Fruit fly (Drosophila melanogaster) whole organism, embryonic: ENCODE measurements around the gene CG10445.
A peak's percentile ranks its signal among the peaks of the same experiment; 100 is the strongest.

Source experiments
- CG12744 ChIP-seq: fragments of 200-800 bp; sonication (Bioruptor generic); optimal IDR thresholded peaks from 2 replicates; lab custom pipeline; 2016; ENCODE audit warnings: missing biosample characterization, missing genetic modification characterization
- CG1647 ChIP-seq: fragments of 200-800 bp; sonication (Bioruptor generic); optimal IDR thresholded peaks from 3 replicates; lab custom pipeline; 2016; ENCODE audit warnings: missing biosample characterization, missing genetic modification characterization
- CG16779 ChIP-seq: fragments of 200-800 bp; sonication (Bioruptor generic); IDR thresholded peaks from 2 replicates; pipeline ENCODE4 v1.3.6; 2022; ENCODE audit warnings: missing biosample characterization, missing genetic modification characterization
- CG16815 ChIP-seq: fragments of 200-800 bp; sonication (Bioruptor generic); optimal IDR thresholded peaks from 3 replicates; lab custom pipeline; 2017; ENCODE audit warnings: missing biosample characterization, mild to moderate bottlenecking, missing genetic modification characterization
- CG18599 ChIP-seq: fragments of 200-800 bp; sonication (Bioruptor generic); optimal IDR thresholded peaks from 3 replicates; lab custom pipeline; 2017; ENCODE audit warnings: missing biosample characterization, missing genetic modification characterization, mild to moderate bottlenecking, moderate library complexity, missing genetic modification reagents
- CG18764 ChIP-seq: fragments of 200-800 bp; sonication (Bioruptor generic); optimal IDR thresholded peaks from 3 replicates; lab custom pipeline; 2016; ENCODE audit warnings: missing biosample characterization, missing genetic modification characterization
- CG32772 ChIP-seq: fragments of 200-800 bp; sonication (Bioruptor generic); IDR thresholded peaks from 2 replicates; pipeline ENCODE4 v1.3.6; 2022; ENCODE audit warnings: missing biosample characterization, missing genetic modification characterization
- CG3281 ChIP-seq: fragments of 200-800 bp; sonication (Bioruptor generic); optimal IDR thresholded peaks from 3 replicates; lab custom pipeline; 2017; ENCODE audit warnings: missing biosample characterization, mild to moderate bottlenecking, missing genetic modification characterization
- CG3726 ChIP-seq: fragments of 200-800 bp; sonication (Bioruptor generic); IDR thresholded peaks from 3 replicates; pipeline ENCODE4, ENCODE4 v1.3.6; 2022; ENCODE audit warnings: missing biosample characterization, missing genetic modification characterization
- CG3995 ChIP-seq: fragments of 200-800 bp; sonication (Bioruptor generic); optimal IDR thresholded peaks from 3 replicates; lab custom pipeline; 2016; ENCODE audit warnings: missing biosample characterization, missing genetic modification characterization
- CG6813 ChIP-seq: fragments of 200-800 bp; sonication (Bioruptor generic); optimal IDR thresholded peaks from 2 replicates; lab custom pipeline; 2017; ENCODE audit warnings: missing biosample characterization, missing genetic modification characterization, mild to moderate bottlenecking, moderate library complexity, missing genetic modification reagents
- CG7786 ChIP-seq: fragments of 200-800 bp; sonication (Bioruptor generic); optimal IDR thresholded peaks from 2 replicates; lab custom pipeline; 2016; ENCODE audit warnings: missing biosample characterization, missing genetic modification characterization
- Chrac-16 ChIP-seq: fragments of 200-800 bp; sonication (Bioruptor generic); optimal IDR thresholded peaks from 3 replicates; lab custom pipeline; 2016; ENCODE audit warnings: missing biosample characterization, missing genetic modification characterization
- Dip3 ChIP-seq: fragments of 200-800 bp; sonication (Bioruptor generic); optimal IDR thresholded peaks from 3 replicates; lab custom pipeline; 2016; ENCODE audit warnings: missing biosample characterization, missing genetic modification characterization
- Drgx ChIP-seq: fragments of 200-800 bp; sonication (Bioruptor generic); IDR thresholded peaks from 2 replicates; pipeline ENCODE4 v1.3.6; 2022; ENCODE audit warnings: missing biosample characterization, missing genetic modification characterization
- Elba2 ChIP-seq: fragments of 200-800 bp; sonication (Bioruptor generic); optimal IDR thresholded peaks from 3 replicates; lab custom pipeline; 2016; ENCODE audit warnings: missing biosample characterization, missing genetic modification characterization
- HHEX ChIP-seq: fragments of 200-800 bp; sonication (Bioruptor generic); optimal IDR thresholded peaks from 3 replicates; lab custom pipeline; 2017; ENCODE audit warnings: missing biosample characterization, mild to moderate bottlenecking, missing genetic modification characterization, missing genetic modification reagents
- Hand ChIP-seq: fragments of 200-800 bp; sonication (Bioruptor generic); optimal IDR thresholded peaks from 2 replicates; lab custom pipeline; 2017; ENCODE audit warnings: mild to moderate bottlenecking, missing biosample characterization, missing genetic modification reagents, missing genetic modification characterization
- Hmr ChIP-seq: fragments of 200-800 bp; sonication (Bioruptor generic); optimal IDR thresholded peaks from 3 replicates; lab custom pipeline; 2017; ENCODE audit warnings: mild to moderate bottlenecking, missing biosample characterization, missing genetic modification reagents, missing genetic modification characterization
- MBD-R2 ChIP-seq: fragments of 200-800 bp; sonication (Bioruptor generic); IDR thresholded peaks from 2 replicates; pipeline ENCODE4 v1.3.6; 2022; ENCODE audit warnings: missing biosample characterization, missing genetic modification characterization
- Meics ChIP-seq: fragments of 200-800 bp; sonication (Bioruptor generic); optimal IDR thresholded peaks from 2 replicates; lab custom pipeline; 2017; ENCODE audit warnings: missing biosample characterization, mild to moderate bottlenecking, missing genetic modification characterization
- Mrtf ChIP-seq: fragments of 200-800 bp; sonication (Bioruptor generic); IDR thresholded peaks from 3 replicates; pipeline ENCODE4 v1.3.6; 2022; ENCODE audit warnings: missing biosample characterization, missing genetic modification characterization
- Myb ChIP-seq: fragments of 200-800 bp; sonication (Bioruptor generic); optimal IDR thresholded peaks from 2 replicates; lab custom pipeline; 2016; ENCODE audit warnings: missing biosample characterization, missing genetic modification characterization
- Ravus ChIP-seq: fragments of 200-800 bp; sonication (Bioruptor generic); IDR thresholded peaks from 2 replicates; pipeline ENCODE4 v1.3.6; 2022; ENCODE audit warnings: missing biosample characterization, missing genetic modification characterization
- Scr ChIP-seq: fragments of 200-800 bp; sonication (Bioruptor generic); IDR thresholded peaks from 2 replicates; pipeline ENCODE4 v1.3.6; 2022; ENCODE audit warnings: missing biosample characterization, missing genetic modification characterization; ENCODE audit not compliant: partially characterized antibody
- Side ChIP-seq: fragments of 200-800 bp; sonication (Bioruptor generic); optimal IDR thresholded peaks from 2 replicates; lab custom pipeline; 2016; ENCODE audit warnings: missing biosample characterization, missing genetic modification characterization
- Taf1 ChIP-seq: fragments of 200-800 bp; sonication (Bioruptor generic); IDR thresholded peaks from 2 replicates; pipeline ENCODE4 v1.3.6; 2022; ENCODE audit warnings: missing biosample characterization, missing genetic modification characterization
- ara ChIP-seq: fragments of 200-800 bp; sonication (Bioruptor generic); IDR thresholded peaks from 2 replicates; pipeline ENCODE4 v1.3.6; 2022; ENCODE audit warnings: missing biosample characterization, missing genetic modification characterization
- ase ChIP-seq: fragments of 200-800 bp; sonication (Bioruptor generic); IDR thresholded peaks from 3 replicates; pipeline ENCODE4 v1.3.6; 2022; ENCODE audit warnings: missing biosample characterization, missing genetic modification characterization
- az2 ChIP-seq: fragments of 200-800 bp; sonication (Bioruptor generic); optimal IDR thresholded peaks from 3 replicates; lab custom pipeline; 2016; ENCODE audit warnings: missing biosample characterization, missing genetic modification characterization
- bowl ChIP-seq: fragments of 200-800 bp; sonication (Bioruptor generic); IDR thresholded peaks from 2 replicates; pipeline ENCODE4 v1.3.6; 2022; ENCODE audit warnings: missing biosample characterization, missing genetic modification characterization
- chn ChIP-seq: fragments of 200-800 bp; sonication (Bioruptor generic); optimal IDR thresholded peaks from 2 replicates; lab custom pipeline; 2016; ENCODE audit warnings: missing biosample characterization, missing genetic modification characterization
- dmrt11E ChIP-seq: fragments of 200-800 bp; sonication (Bioruptor generic); optimal IDR thresholded peaks from 3 replicates; lab custom pipeline; 2018; ENCODE audit warnings: missing biosample characterization, mild to moderate bottlenecking, missing genetic modification characterization, moderate library complexity
- ems ChIP-seq: fragments of 200-800 bp; sonication (Bioruptor generic); optimal IDR thresholded peaks from 3 replicates; lab custom pipeline; 2016; ENCODE audit warnings: missing biosample characterization, missing genetic modification characterization
- eyg ChIP-seq: fragments of 200-800 bp; sonication (Bioruptor generic); optimal IDR thresholded peaks from 3 replicates; lab custom pipeline; 2016; ENCODE audit warnings: missing biosample characterization, missing genetic modification characterization
- hkb ChIP-seq, 2 experiments: fragments of 200-800 bp in 1 of 2; fragments of >200 bp in 1 of 2; sonication (Bioruptor generic) in 1 of 2; IDR thresholded peaks in 1 of 2; optimal IDR thresholded peaks in 1 of 2; 2 replicates each; pipeline versions ENCODE4 v1.3.6 to Lab custom; 2017 to 2022; ENCODE audit warnings: missing biosample characterization in 1 of 2, missing genetic modification characterization in 1 of 2
- ind ChIP-seq: fragments of 200-800 bp; sonication (Bioruptor generic); optimal IDR thresholded peaks from 3 replicates; lab custom pipeline; 2016; ENCODE audit warnings: missing biosample characterization, missing genetic modification characterization
- jumu ChIP-seq: fragments of 200-800 bp; sonication (Bioruptor generic); optimal IDR thresholded peaks from 3 replicates; lab custom pipeline; 2016; ENCODE audit warnings: missing biosample characterization, missing genetic modification characterization
- lab ChIP-seq: fragments of 200-800 bp; sonication (Bioruptor generic); optimal IDR thresholded peaks from 3 replicates; lab custom pipeline; 2017; ENCODE audit warnings: missing biosample characterization, missing genetic modification characterization, mild to moderate bottlenecking, moderate library complexity, missing genetic modification reagents
- lilli ChIP-seq: fragments of 200-800 bp; sonication (Bioruptor generic); optimal IDR thresholded peaks from 3 replicates; lab custom pipeline; 2016; ENCODE audit warnings: missing biosample characterization, missing genetic modification characterization
- nmo ChIP-seq: fragments of 200-800 bp; sonication (Bioruptor generic); optimal IDR thresholded peaks from 2 replicates; lab custom pipeline; 2018; ENCODE audit warnings: missing biosample characterization, mild to moderate bottlenecking, missing genetic modification characterization, moderate library complexity
- otp ChIP-seq: fragments of 200-800 bp; sonication (Bioruptor generic); IDR thresholded peaks from 3 replicates; pipeline ENCODE4, ENCODE4 v1.3.6; 2022; ENCODE audit warnings: missing biosample characterization, missing genetic modification characterization
- pho ChIP-seq: fragments of 200-800 bp; sonication (Bioruptor generic); optimal IDR thresholded peaks from 2 replicates; lab custom pipeline; 2016; ENCODE audit warnings: missing biosample characterization, missing genetic modification characterization
- prd ChIP-seq, 3 experiments: fragments of >200 bp in 2 of 3; fragments of 200-800 bp in 1 of 3; sonication (Bioruptor generic) in 1 of 3; optimal IDR thresholded peaks in 2 of 3; IDR thresholded peaks in 1 of 3; 2 replicates in 2 of 3; 3 replicates in 1 of 3; pipeline versions ENCODE4 v1.3.6 to Lab custom; 2017 to 2022; ENCODE audit warnings: missing biosample characterization in 1 of 3, missing genetic modification characterization in 1 of 3
- ranshi ChIP-seq: fragments of 200-800 bp; sonication (Bioruptor generic); IDR thresholded peaks from 2 replicates; pipeline ENCODE4 v1.3.6; 2022; ENCODE audit warnings: missing biosample characterization, missing genetic modification characterization
- sens-2 ChIP-seq: fragments of 200-800 bp; sonication (Bioruptor generic); IDR thresholded peaks from 2 replicates; pipeline ENCODE4 v1.3.6; 2022; ENCODE audit warnings: missing biosample characterization, missing genetic modification characterization
- slbo ChIP-seq: fragments of 200-800 bp; sonication (Bioruptor generic); IDR thresholded peaks from 2 replicates; pipeline ENCODE4 v1.3.6; 2022; ENCODE audit warnings: missing biosample characterization, missing genetic modification characterization
- slou ChIP-seq: fragments of 200-800 bp; sonication (Bioruptor generic); optimal IDR thresholded peaks from 3 replicates; lab custom pipeline; 2016; ENCODE audit warnings: missing biosample characterization, missing genetic modification characterization
- sob ChIP-seq: fragments of 200-800 bp; sonication (Bioruptor generic); IDR thresholded peaks from 2 replicates; pipeline ENCODE4 v1.3.6; 2022; ENCODE audit warnings: missing biosample characterization, missing genetic modification characterization
- wor ChIP-seq: fragments of 200-800 bp; sonication (Bioruptor generic); IDR thresholded peaks from 2 replicates; pipeline ENCODE4 v1.3.6; 2022; ENCODE audit warnings: missing biosample characterization, missing genetic modification characterization
- zfh1 ChIP-seq: fragments of 200-800 bp; sonication (Bioruptor generic); IDR thresholded peaks from 3 replicates; pipeline ENCODE4 v1.3.6; 2022; ENCODE audit warnings: missing biosample characterization, missing genetic modification characterization

CG10445 gene

dm6 chr3R:7895457-7895856 lies 24.6 kb downstream of the CG10445 start (continued):
- peak; percentile 67 for TF ChIP-seq HHEX
- TF ChIP-seq eyg = peak; percentile 13
- 0 out of 2 replicates have a peak, but pooled peaks have one; percentile 46 for TF ChIP-seq wor
- TF ChIP-seq CG6813 (GFP tag; lab: Kevin White, UChicago) = peak; percentile 70
- peak; percentile 63 for TF ChIP-seq zfh1 (GFP tag; lab: Robert Waterston, UW)
- TF ChIP-seq CG16779 (GFP tag; lab: Robert Waterston, UW) = peak; percentile 67; the same call in 1 of the 2 replicates
- peak; percentile 85 for TF ChIP-seq Hmr (GFP tag; lab: Kevin White, UChicago)
- TF ChIP-seq CG1647 (GFP tag; lab: Kevin White, UChicago) = peak; percentile 37
- peak; percentile 5 for TF ChIP-seq CG16815 (GFP tag; lab: Kevin White, UChicago)
- TF ChIP-seq hkb (optimal IDR thresholded peaks at IDR 0.05; lab: Kevin White, UChicago) = no peak
- TF ChIP-seq hkb (GFP tag; IDR thresholded peaks at IDR 0.05; lab: Robert Waterston, UW) = peak; percentile 77
- TF ChIP-seq Taf1 (GFP tag; lab: Robert Waterston, UW) = peak; percentile 61; the same call in 1 of the 2 replicates
- TF ChIP-seq sens-2 (GFP tag; lab: Robert Waterston, UW) = no peak
- TF ChIP-seq ranshi (GFP tag; lab: Robert Waterston, UW) = peak; percentile 80
- peak; percentile 84 for TF ChIP-seq Meics
- TF ChIP-seq Drgx (GFP tag; lab: Robert Waterston, UW) = peak; percentile 96
- no peak for TF ChIP-seq Scr (GFP tag; lab: Robert Waterston, UW)
- TF ChIP-seq lab (GFP tag; lab: Kevin White, UChicago) = peak; percentile 90
- TF ChIP-seq ind (GFP tag; lab: Kevin White, UChicago) = peak; percentile 71
- peak; percentile 51 for TF ChIP-seq nmo (GFP tag; lab: Kevin White, UChicago)
- TF ChIP-seq bowl (GFP tag; lab: Robert Waterston, UW) = peak; percentile 7; the same call in 1 of the 2 replicates
- TF ChIP-seq ase (GFP tag; lab: Robert Waterston, UW) = peak; percentile 63; the same call in 2 of the 3 replicates
- TF ChIP-seq Hand (GFP tag; lab: Kevin White, UChicago) = peak; percentile 57
- TF ChIP-seq sob (GFP tag; lab: Robert Waterston, UW) = peak; percentile 75
- peak; percentile 30 for TF ChIP-seq CG18764 (GFP tag; lab: Kevin White, UChicago)
- peak; percentile 61 for TF ChIP-seq Side (GFP tag; lab: Kevin White, UChicago)
- TF ChIP-seq prd (optimal IDR thresholded peaks at IDR 0.05; lab: Kevin White, UChicago) = no peak
- peak; percentile 82 for TF ChIP-seq prd (GFP tag; IDR thresholded peaks at IDR 0.05; lab: Robert Waterston, UW)
- TF ChIP-seq otp (GFP tag; lab: Robert Waterston, UW) = no peak
- peak; percentile 30 for TF ChIP-seq ems (GFP tag; lab: Kevin White, UChicago)
- TF ChIP-seq jumu (GFP tag; lab: Kevin White, UChicago) = peak; percentile 39
- no peak for TF ChIP-seq Elba2 (GFP tag; lab: Kevin White, UChicago)
- peak; percentile 78 for TF ChIP-seq lilli (GFP tag; lab: Kevin White, UChicago)
- no peak for TF ChIP-seq chn (GFP tag; lab: Kevin White, UChicago)
- TF ChIP-seq pho (GFP tag; lab: Kevin White, UChicago) = peak; percentile 52
- no peak for TF ChIP-seq slou (GFP tag; lab: Kevin White, UChicago)
- TF ChIP-seq Dip3 (GFP tag; lab: Kevin White, UChicago) = peak; percentile 51
- TF ChIP-seq CG3726 (GFP tag; lab: Robert Waterston, UW) = no peak
- TF ChIP-seq Myb = peak; percentile 15
- peak; percentile 80 for TF ChIP-seq CG3281 (GFP tag; lab: Kevin White, UChicago)
- peak; percentile 68; the same call in 1 of the 2 replicates for TF ChIP-seq ara (GFP tag; lab: Robert Waterston, UW)
- peak; percentile 63 for TF ChIP-seq CG12744 (GFP tag; lab: Kevin White, UChicago)
- TF ChIP-seq CG7786 (GFP tag; lab: Kevin White, UChicago) = peak; percentile 49
- TF ChIP-seq MBD-R2 = peak; percentile 30; the same call in 1 of the 2 replicates
- no peak for TF ChIP-seq dmrt11E
- TF ChIP-seq Chrac-16 (GFP tag; lab: Kevin White, UChicago) = peak; percentile 22
- TF ChIP-seq Mrtf (GFP tag; lab: Robert Waterston, UW) = peak; percentile 67; the same call in 2 of the 3 replicates
- TF ChIP-seq CG3995 (GFP tag; lab: Kevin White, UChicago) = peak; percentile 40
- TF ChIP-seq CG18599 (GFP tag; lab: Kevin White, UChicago) = no peak
- peak; percentile 83 for TF ChIP-seq slbo
- peak; percentile 29 for TF ChIP-seq Ravus
- TF ChIP-seq az2 (GFP tag; lab: Kevin White, UChicago) = peak; percentile 56
- TF ChIP-seq CG32772 (GFP tag; lab: Robert Waterston, UW) = no peak
